Worm (Caenorhabditis elegans) whole organism, L4 larva: Measurements from ENCODE around the gene clec-78.

Source experiments
- F49E8.2 ChIP-seq: sonication (generic microtip); optimal IDR thresholded peaks from 2 replicates; lab custom pipeline; 2016; ENCODE audit warnings: missing compliant biosample characterization, mild to moderate bottlenecking, missing genetic modification characterization, borderline replicate concordance
- R02D3.7 ChIP-seq: fragments of 150-350 bp; sonication (generic microtip); optimal IDR thresholded peaks from 3 replicates; lab custom pipeline; 2014; ENCODE audit warnings: missing biosample characterization, missing genetic modification characterization
- T20F7.1 ChIP-seq: fragments of 200-800 bp; sonication (Bioruptor generic); optimal IDR thresholded peaks from 2 replicates; lab custom pipeline; 2018; ENCODE audit warnings: mild to moderate bottlenecking, missing genetic modification characterization, missing compliant biosample characterization
- Y105C5A.15 ChIP-seq: fragments of 200-800 bp; sonication (Bioruptor generic); IDR thresholded peaks from 2 replicates; pipeline ENCODE4 v1.3.6; 2022; ENCODE audit warnings: missing genetic modification characterization, missing compliant biosample characterization
- Y48G9A.11 ChIP-seq: fragments of 200-800 bp; sonication (Bioruptor generic); IDR thresholded peaks from 2 replicates; pipeline ENCODE4 v1.3.6; 2022; ENCODE audit warnings: missing genetic modification reagents, missing genetic modification characterization, missing compliant biosample characterization
- Y5F2A.4 ChIP-seq: fragments of 200-800 bp; sonication (Bioruptor generic); optimal IDR thresholded peaks from 2 replicates; lab custom pipeline; 2018; ENCODE audit warnings: mild to moderate bottlenecking, missing genetic modification characterization, missing compliant biosample characterization
- ZK337.2 ChIP-seq: fragments of 200-800 bp; sonication (Bioruptor generic); IDR thresholded peaks from 2 replicates; pipeline ENCODE4 v1.3.6; 2022; ENCODE audit warnings: missing genetic modification reagents, missing genetic modification characterization, missing compliant biosample characterization
- ama-1 ChIP-seq: fragments of 150-350 bp; optimal IDR thresholded peaks from 2 replicates; lab custom pipeline; 2014; ENCODE audit warnings: inconsistent platforms, mixed read lengths
- attf-4 ChIP-seq: sonication (generic microtip); optimal IDR thresholded peaks from 3 replicates; lab custom pipeline; 2017; ENCODE audit warnings: missing biosample characterization, missing genetic modification characterization
- ceh-28 ChIP-seq: fragments of 150-350 bp; optimal IDR thresholded peaks from 2 replicates; lab custom pipeline; 2014; ENCODE audit warnings: missing biosample characterization, missing genetic modification reagents, missing genetic modification characterization
- ceh-44 ChIP-seq: fragments of 200-800 bp; sonication (Bioruptor generic); IDR thresholded peaks from 2 replicates; pipeline ENCODE4 v1.3.6; 2022; ENCODE audit warnings: missing genetic modification reagents, missing genetic modification characterization, missing compliant biosample characterization
- ceh-62 ChIP-seq: sonication (generic microtip); optimal IDR thresholded peaks from 2 replicates; lab custom pipeline; 2017; ENCODE audit warnings: missing biosample characterization, missing genetic modification characterization
- cey-2 ChIP-seq: sonication (generic microtip); optimal IDR thresholded peaks from 3 replicates; lab custom pipeline; 2017; ENCODE audit warnings: missing genetic modification characterization, mild to moderate bottlenecking, missing compliant biosample characterization, antibody characterized with exemption, borderline replicate concordance; ENCODE audit not compliant: insufficient read depth
- ctbp-1 ChIP-seq: fragments of 200-800 bp; sonication (Bioruptor generic); IDR thresholded peaks from 2 replicates; pipeline ENCODE4 v1.3.6; 2022; ENCODE audit warnings: missing genetic modification reagents, missing genetic modification characterization, missing compliant biosample characterization
- daf-8 ChIP-seq: fragments of 200-800 bp; sonication (Bioruptor generic); IDR thresholded peaks from 2 replicates; pipeline ENCODE4 v1.3.6; 2022; ENCODE audit warnings: missing genetic modification characterization, missing compliant biosample characterization
- dmd-6 ChIP-seq: fragments of 200-800 bp; sonication (Bioruptor generic); IDR thresholded peaks from 2 replicates; pipeline ENCODE4 v1.3.6; 2022; ENCODE audit warnings: missing genetic modification reagents, missing genetic modification characterization, missing compliant biosample characterization
- dmd-8 ChIP-seq: fragments of 200-800 bp; sonication (Bioruptor generic); IDR thresholded peaks from 2 replicates; pipeline ENCODE4 v1.3.6; 2022; ENCODE audit warnings: missing genetic modification characterization, missing compliant biosample characterization
- duxl-1 ChIP-seq: sonication (generic microtip); optimal IDR thresholded peaks from 2 replicates; lab custom pipeline; 2016; ENCODE audit warnings: mild to moderate bottlenecking, missing genetic modification characterization, moderate library complexity, missing compliant biosample characterization; ENCODE audit not compliant: poor library complexity
- dve-1 ChIP-seq: sonication (generic microtip); optimal IDR thresholded peaks from 2 replicates; lab custom pipeline; 2017; ENCODE audit warnings: antibody characterized with exemption, mild to moderate bottlenecking, missing genetic modification characterization, missing compliant biosample characterization; ENCODE audit not compliant: insufficient read depth
- egl-27 ChIP-seq: sonication (generic microtip); optimal IDR thresholded peaks from 3 replicates; lab custom pipeline; 2017; ENCODE audit warnings: missing biosample characterization, missing genetic modification reagents, missing genetic modification characterization
- egl-43 ChIP-seq: fragments of 200-800 bp; sonication (Bioruptor generic); IDR thresholded peaks from 2 replicates; pipeline ENCODE4 v1.3.6; 2022; ENCODE audit warnings: missing genetic modification reagents, missing genetic modification characterization, missing compliant biosample characterization
- fkh-10 ChIP-seq: fragments of 150-350 bp; optimal IDR thresholded peaks from 2 replicates; lab custom pipeline; 2014; ENCODE audit warnings: missing biosample characterization, missing genetic modification reagents, missing genetic modification characterization
- fos-1 ChIP-seq: fragments of 150-350 bp; optimal IDR thresholded peaks from 2 replicates; lab custom pipeline; 2014; ENCODE audit warnings: missing biosample characterization, missing genetic modification characterization
- hlh-30 ChIP-seq: sonication (generic microtip); optimal IDR thresholded peaks from 2 replicates; lab custom pipeline; 2017; ENCODE audit warnings: antibody characterized with exemption, mild to moderate bottlenecking, missing genetic modification characterization, missing compliant biosample characterization; ENCODE audit not compliant: insufficient read depth
- hmg-1.1 ChIP-seq: fragments of 200-800 bp; sonication (Bioruptor generic); IDR thresholded peaks from 2 replicates; pipeline ENCODE4 v1.3.6; 2022; ENCODE audit warnings: missing genetic modification reagents, missing genetic modification characterization, missing compliant biosample characterization
- lin-1 ChIP-seq: fragments of 200-800 bp; sonication (Bioruptor generic); IDR thresholded peaks from 2 replicates; pipeline ENCODE4 v1.3.6; 2022; ENCODE audit warnings: missing genetic modification reagents, missing genetic modification characterization, missing compliant biosample characterization
- lin-13 ChIP-seq: fragments of 150-350 bp; optimal IDR thresholded peaks from 2 replicates; lab custom pipeline; 2014; ENCODE audit warnings: missing biosample characterization, missing genetic modification reagents, missing genetic modification characterization
- lin-29 ChIP-seq: fragments of 200-800 bp; sonication (Bioruptor generic); IDR thresholded peaks from 2 replicates; pipeline ENCODE4 v1.3.6; 2022; ENCODE audit warnings: missing genetic modification reagents, missing genetic modification characterization, missing compliant biosample characterization
- lin-38 ChIP-seq: fragments of 200-800 bp; sonication (Bioruptor generic); IDR thresholded peaks from 2 replicates; pipeline ENCODE4 v1.3.6; 2022; ENCODE audit warnings: missing genetic modification reagents, missing genetic modification characterization, missing compliant biosample characterization
- lir-3 ChIP-seq: sonication (generic microtip); optimal IDR thresholded peaks from 2 replicates; lab custom pipeline; 2016; ENCODE audit warnings: mild to moderate bottlenecking, missing genetic modification characterization, missing compliant biosample characterization
- mdl-1 ChIP-seq, 2 experiments: fragments of 150-350 bp in 1 of 2; sonication (generic microtip) in 1 of 2; optimal IDR thresholded peaks; 2 replicates each; lab custom pipeline; 2014 to 2017; ENCODE audit warnings: missing biosample characterization in 2 of 2, missing genetic modification characterization in 2 of 2
- mep-1 ChIP-seq: fragments of 150-350 bp; sonication (generic microtip); optimal IDR thresholded peaks from 3 replicates; lab custom pipeline; 2014; ENCODE audit warnings: missing biosample characterization, missing genetic modification characterization
- mxl-2 ChIP-seq: fragments of 200-800 bp; sonication (Bioruptor generic); conservative IDR thresholded peaks from 2 replicates; pipeline ENCODE4 v1.3.6; 2022; ENCODE audit warnings: missing genetic modification reagents, missing genetic modification characterization, missing compliant biosample characterization
- nhr-11 ChIP-seq: fragments of 150-350 bp; optimal IDR thresholded peaks from 2 replicates; lab custom pipeline; 2014; ENCODE audit warnings: missing biosample characterization, missing genetic modification characterization
- nhr-111 ChIP-seq: fragments of 200-800 bp; sonication (Bioruptor generic); optimal IDR thresholded peaks from 2 replicates; lab custom pipeline; 2018; ENCODE audit warnings: mild to moderate bottlenecking, missing genetic modification characterization, missing compliant biosample characterization
- nhr-25 ChIP-seq: sonication (generic microtip); optimal IDR thresholded peaks from 2 replicates; lab custom pipeline; 2017; ENCODE audit warnings: missing genetic modification characterization, mild to moderate bottlenecking, missing compliant biosample characterization, antibody characterized with exemption, moderate library complexity, borderline replicate concordance; ENCODE audit not compliant: insufficient read depth
- nhr-28 ChIP-seq: fragments of 150-350 bp; optimal IDR thresholded peaks from 2 replicates; lab custom pipeline; 2014; ENCODE audit warnings: missing biosample characterization, missing genetic modification characterization
- nhr-41 ChIP-seq: fragments of 200-800 bp; sonication (Bioruptor generic); IDR thresholded peaks from 2 replicates; pipeline ENCODE4 v1.3.6; 2022; ENCODE audit warnings: missing genetic modification reagents, missing genetic modification characterization, missing compliant biosample characterization
- nhr-48 ChIP-seq: sonication (generic microtip); optimal IDR thresholded peaks from 2 replicates; lab custom pipeline; 2016; ENCODE audit warnings: mild to moderate bottlenecking, missing genetic modification characterization, missing compliant biosample characterization
- nhr-6 ChIP-seq: fragments of 150-350 bp; optimal IDR thresholded peaks from 2 replicates; lab custom pipeline; 2014; ENCODE audit warnings: missing biosample characterization, missing genetic modification characterization
- pha-4 ChIP-seq, 2 experiments: fragments of 150-350 bp in 1 of 2; fragments of 200-800 bp in 1 of 2; sonication (Bioruptor generic) in 1 of 2; IDR thresholded peaks in 1 of 2; optimal IDR thresholded peaks in 1 of 2; 2 replicates each; pipeline versions ENCODE4 v1.3.6 to Lab custom; 2014 to 2022; ENCODE audit warnings: missing genetic modification characterization in 2 of 2, missing genetic modification reagents in 2 of 2, missing biosample characterization in 1 of 2, missing compliant biosample characterization in 1 of 2
- snpc-1.2 ChIP-seq: fragments of 200-800 bp; sonication (Bioruptor generic); IDR thresholded peaks from 2 replicates; pipeline ENCODE4 v1.3.6; 2022; ENCODE audit warnings: missing genetic modification reagents, missing genetic modification characterization, missing compliant biosample characterization
- tag-97 ChIP-seq: fragments of 200-800 bp; sonication (Bioruptor generic); IDR thresholded peaks from 2 replicates; pipeline ENCODE4 v1.3.6; 2022; ENCODE audit warnings: missing genetic modification characterization, missing compliant biosample characterization
- tra-1 ChIP-seq: fragments of 200-800 bp; sonication (Bioruptor generic); IDR thresholded peaks from 2 replicates; pipeline ENCODE4 v1.3.6; 2022; ENCODE audit warnings: missing genetic modification reagents, missing genetic modification characterization, missing compliant biosample characterization
- unc-130 ChIP-seq: sonication (generic microtip); optimal IDR thresholded peaks from 2 replicates; lab custom pipeline; 2016; ENCODE audit warnings: missing genetic modification reagents, missing genetic modification characterization, missing compliant biosample characterization
- unc-62 ChIP-seq, 3 experiments: fragments of 150-350 bp in 1 of 3; sonication (generic microtip); optimal IDR thresholded peaks in 2 of 3; peaks in 1 of 3; 1 replicate in 1 of 3; 2 replicates in 2 of 3; lab custom pipeline; 2014 to 2017; ENCODE audit warnings: missing biosample characterization in 3 of 3, missing genetic modification characterization in 3 of 3, missing genetic modification reagents in 3 of 3, missing genotype in 1 of 3
- zag-1 ChIP-seq: fragments of 150-350 bp; optimal IDR thresholded peaks from 2 replicates; lab custom pipeline; 2014; ENCODE audit warnings: missing biosample characterization, missing genetic modification characterization
- zfp-2 ChIP-seq: sonication (generic microtip); optimal IDR thresholded peaks from 2 replicates; lab custom pipeline; 2016; ENCODE audit warnings: mild to moderate bottlenecking, missing genetic modification characterization, missing compliant biosample characterization
- zip-11 ChIP-seq: fragments of 200-800 bp; sonication (Bioruptor generic); IDR thresholded peaks from 2 replicates; pipeline ENCODE4 v1.3.6; 2022; ENCODE audit warnings: missing genetic modification characterization, missing compliant biosample characterization
- ztf-11 ChIP-seq: fragments of 150-350 bp; optimal IDR thresholded peaks from 2 replicates; lab custom pipeline; 2014; ENCODE audit warnings: missing biosample characterization, missing genetic modification characterization

The clec-78 gene

ce11 chrIV:4028177-4028576 is 39.3 kb downstream of the clec-78 start (continued):
- TF ChIP-seq Y105C5A.15 (GFP tag; lab: Robert Waterston, UW) (no peak), zfp-2 (tag; lab: Kevin White, UChicago) (no peak), duxl-1 (tag; lab: Kevin White, UChicago) (peak; percentile 6), ZK337.2 (GFP tag; lab: Robert Waterston, UW) (no peak), hlh-30 (tag; lab: Kevin White, UChicago) (no peak), egl-43 (GFP tag; lab: Robert Waterston, UW) (peak; percentile 50; the same call in 1 of the 2 replicates), nhr-11 (tag; lab: Kevin White, UChicago) (peak; percentile 12), pha-4 (GFP tag; IDR thresholded peaks at IDR 0.05; lab: Robert Waterston, UW) (peak; percentile 85), pha-4 (tag; optimal IDR thresholded peaks at IDR 0.05; lab: Kevin White, UChicago) (no peak), nhr-41 (GFP tag; lab: Robert Waterston, UW) (peak; percentile 98), ama-1 (lab: Kevin White, UChicago) (no peak), nhr-48 (tag; lab: Kevin White, UChicago) (peak; percentile 63), nhr-28 (tag; lab: Kevin White, UChicago) (peak; percentile 92), tag-97 (no peak), dve-1 (tag; lab: Kevin White, UChicago) (peak; percentile 56), cey-2 (tag; lab: Kevin White, UChicago) (no peak), R02D3.7 (no peak), dmd-6 (GFP tag; lab: Robert Waterston, UW) (peak; percentile 92), mxl-2 (GFP tag; lab: Robert Waterston, UW) (0 out of 2 replicates have a peak, but pooled peaks have one; percentile 36), T20F7.1 (GFP tag; lab: Kevin White, UChicago) (no peak), lin-1 (peak; percentile 64; the same call in 1 of the 2 replicates), fos-1 (tag; lab: Kevin White, UChicago) (no peak), ceh-62 (tag; lab: Kevin White, UChicago) (no peak), Y5F2A.4 (GFP tag; lab: Kevin White, UChicago) (peak; percentile 13), hmg-1.1 (GFP tag; lab: Robert Waterston, UW) (peak; percentile 88), lin-29 (GFP tag; lab: Robert Waterston, UW) (no peak), attf-4 (tag; lab: Kevin White, UChicago) (no peak), nhr-6 (tag; lab: Kevin White, UChicago) (no peak), ceh-44 (no peak), mep-1 (peak; percentile 85), mdl-1 (tag; optimal IDR thresholded peaks at IDR 0.05; lab: Kevin White, UChicago) (peak; percentile 83 to 90), unc-130 (GFP tag; lab: Kevin White, UChicago) (no peak), fkh-10 (GFP tag; lab: Kevin White, UChicago) (no peak), unc-62 (GFP tag; optimal IDR thresholded peaks at IDR 0.05 in 1 of 2; lab: Kevin White, UChicago) (peak in 1 of 2 experiments; percentile 59), unc-62 (tag; optimal IDR thresholded peaks at IDR 0.05; lab: Kevin White, UChicago) (no peak), tra-1 (GFP tag; lab: Robert Waterston, UW) (peak; percentile 74), nhr-111 (GFP tag; lab: Kevin White, UChicago) (no peak), dmd-8 (peak; percentile 62; the same call in 1 of the 2 replicates), ctbp-1 (GFP tag; lab: Robert Waterston, UW) (no peak; the same call in 1 of the 2 replicates), zag-1 (tag; lab: Kevin White, UChicago) (no peak), daf-8 (GFP tag; lab: Robert Waterston, UW) (no peak), F49E8.2 (tag; lab: Kevin White, UChicago) (no peak), lin-13 (no peak), zip-11 (GFP tag; lab: Robert Waterston, UW) (no peak), snpc-1.2 (no peak), Y48G9A.11 (GFP tag; lab: Robert Waterston, UW) (no peak), nhr-25 (peak; percentile 91), lir-3 (no peak), egl-27 (tag; lab: Kevin White, UChicago) (no peak), ztf-11 (tag; lab: Kevin White, UChicago) (no peak), ceh-28 (peak; percentile 19), lin-38 (GFP tag; lab: Robert Waterston, UW) (peak; percentile 59)
